Worm (Caenorhabditis elegans) whole organism, mixed stage, embryonic: ENCODE results near the gene K09C8.7.

Experiments
- bed-3 ChIP-seq: fragments of 200-800 bp; sonication (Bioruptor generic); optimal IDR thresholded peaks from 3 replicates; lab custom pipeline; 2018; ENCODE audit warnings: mild to moderate bottlenecking, missing genetic modification characterization, moderate library complexity, missing compliant biosample characterization
- blmp-1 ChIP-seq: fragments of 150-350 bp; optimal IDR thresholded peaks from 2 replicates; lab custom pipeline; 2014; ENCODE audit warnings: missing biosample characterization, missing genetic modification characterization
- ceh-39 ChIP-seq: fragments of 150-350 bp; optimal IDR thresholded peaks from 2 replicates; lab custom pipeline; 2014; ENCODE audit warnings: missing biosample characterization, missing genetic modification characterization
- ceh-43 ChIP-seq: fragments of 200-800 bp; sonication (Bioruptor generic); optimal IDR thresholded peaks from 2 replicates; lab custom pipeline; 2018; ENCODE audit warnings: mild to moderate bottlenecking, missing genetic modification characterization, moderate library complexity, missing compliant biosample characterization
- ceh-83 ChIP-seq: fragments of 200-800 bp; sonication (Bioruptor generic); optimal IDR thresholded peaks from 2 replicates; lab custom pipeline; 2018; ENCODE audit warnings: mild to moderate bottlenecking, missing genetic modification characterization, missing compliant biosample characterization
- ces-1 ChIP-seq: fragments of 150-350 bp; optimal IDR thresholded peaks from 2 replicates; lab custom pipeline; 2014; ENCODE audit warnings: missing biosample characterization, missing genetic modification reagents, missing genetic modification characterization
- drap-1 ChIP-seq: fragments of 200-800 bp; sonication (Bioruptor generic); optimal IDR thresholded peaks from 3 replicates; lab custom pipeline; 2018; ENCODE audit warnings: mild to moderate bottlenecking, missing genetic modification characterization, missing compliant biosample characterization
- elt-1 ChIP-seq: sonication (generic microtip); optimal IDR thresholded peaks from 2 replicates; lab custom pipeline; 2017; ENCODE audit warnings: missing genetic modification characterization, mild to moderate bottlenecking, missing compliant biosample characterization, antibody characterized with exemption, moderate library complexity, borderline replicate concordance; ENCODE audit not compliant: insufficient read depth
- elt-3 ChIP-seq: fragments of 150-350 bp; optimal IDR thresholded peaks from 2 replicates; lab custom pipeline; 2014; ENCODE audit warnings: missing biosample characterization, missing genetic modification characterization
- flh-1 ChIP-seq: fragments of 200-800 bp; sonication (Bioruptor generic); optimal IDR thresholded peaks from 2 replicates; lab custom pipeline; 2018; ENCODE audit warnings: mild to moderate bottlenecking, missing genetic modification characterization, moderate library complexity, missing compliant biosample characterization
- ham-2 ChIP-seq: fragments of 200-800 bp; sonication (Bioruptor generic); optimal IDR thresholded peaks from 2 replicates; lab custom pipeline; 2018; ENCODE audit warnings: mild to moderate bottlenecking, missing genetic modification characterization, missing compliant biosample characterization
- hlh-1 ChIP-seq: fragments of 150-350 bp; optimal IDR thresholded peaks from 2 replicates; lab custom pipeline; 2014; ENCODE audit warnings: missing biosample characterization, missing genetic modification reagents, missing genetic modification characterization
- lin-13 ChIP-seq: fragments of 150-350 bp; optimal IDR thresholded peaks from 2 replicates; lab custom pipeline; 2014; ENCODE audit warnings: missing biosample characterization, missing genetic modification characterization
- lin-32 ChIP-seq: fragments of 200-800 bp; sonication (Bioruptor generic); optimal IDR thresholded peaks from 2 replicates; lab custom pipeline; 2018; ENCODE audit warnings: mild to moderate bottlenecking, missing genetic modification characterization, missing compliant biosample characterization
- lsy-2 ChIP-seq: fragments of 150-350 bp; optimal IDR thresholded peaks from 2 replicates; lab custom pipeline; 2014; ENCODE audit warnings: missing biosample characterization, missing genetic modification characterization
- mep-1 ChIP-seq: fragments of 150-350 bp; optimal IDR thresholded peaks from 2 replicates; lab custom pipeline; 2017; ENCODE audit warnings: missing biosample characterization, missing genetic modification reagents, missing genetic modification characterization, inconsistent platforms
- mls-2 ChIP-seq: sonication (generic microtip); optimal IDR thresholded peaks from 2 replicates; lab custom pipeline; 2016; ENCODE audit warnings: mild to moderate bottlenecking, missing genetic modification characterization, moderate library complexity, missing compliant biosample characterization
- nhr-12 ChIP-seq: fragments of 150-350 bp; optimal IDR thresholded peaks from 2 replicates; lab custom pipeline; 2014; ENCODE audit warnings: missing biosample characterization, missing genetic modification characterization
- nhr-2 ChIP-seq: fragments of 150-350 bp; optimal IDR thresholded peaks from 2 replicates; lab custom pipeline; 2014; ENCODE audit warnings: missing biosample characterization, missing genetic modification characterization
- nhr-28 ChIP-seq: fragments of 150-350 bp; optimal IDR thresholded peaks from 2 replicates; lab custom pipeline; 2014; ENCODE audit warnings: missing biosample characterization, missing genetic modification characterization
- nhr-76 ChIP-seq: sonication (generic microtip); optimal IDR thresholded peaks from 2 replicates; lab custom pipeline; 2017; ENCODE audit warnings: missing biosample characterization, missing genetic modification characterization
- pha-4 ChIP-seq: fragments of 150-350 bp; optimal IDR thresholded peaks from 2 replicates; lab custom pipeline; 2018; ENCODE audit warnings: missing biosample characterization, missing genetic modification reagents, missing genetic modification characterization
- snpc-4 ChIP-seq: fragments of 150-350 bp; optimal IDR thresholded peaks from 2 replicates; lab custom pipeline; 2014; ENCODE audit warnings: missing biosample characterization, missing genetic modification characterization
- tbx-8 ChIP-seq: fragments of 200-800 bp; sonication (Bioruptor generic); optimal IDR thresholded peaks from 2 replicates; lab custom pipeline; 2018; ENCODE audit warnings: mild to moderate bottlenecking, missing genetic modification characterization, moderate library complexity, missing compliant biosample characterization
- unc-120 ChIP-seq: sonication (generic microtip); optimal IDR thresholded peaks from 2 replicates; lab custom pipeline; 2017; ENCODE audit warnings: missing genetic modification characterization, missing compliant biosample characterization; ENCODE audit not compliant: poor library complexity, severe bottlenecking
- unc-39 ChIP-seq: fragments of 150-350 bp; optimal IDR thresholded peaks from 2 replicates; lab custom pipeline; 2014; ENCODE audit warnings: missing biosample characterization, missing genetic modification characterization
- unc-62 ChIP-seq: fragments of 150-350 bp; optimal IDR thresholded peaks from 2 replicates; lab custom pipeline; 2014; ENCODE audit warnings: missing biosample characterization, missing genetic modification reagents, missing genetic modification characterization
- zip-8 ChIP-seq: fragments of 150-350 bp; optimal IDR thresholded peaks from 2 replicates; lab custom pipeline; 2014; ENCODE audit warnings: missing biosample characterization, missing genetic modification characterization
- ztf-11 ChIP-seq: fragments of 150-350 bp; optimal IDR thresholded peaks from 2 replicates; lab custom pipeline; 2014; ENCODE audit warnings: missing biosample characterization, missing genetic modification characterization

K09C8.7 gene

DNA sequence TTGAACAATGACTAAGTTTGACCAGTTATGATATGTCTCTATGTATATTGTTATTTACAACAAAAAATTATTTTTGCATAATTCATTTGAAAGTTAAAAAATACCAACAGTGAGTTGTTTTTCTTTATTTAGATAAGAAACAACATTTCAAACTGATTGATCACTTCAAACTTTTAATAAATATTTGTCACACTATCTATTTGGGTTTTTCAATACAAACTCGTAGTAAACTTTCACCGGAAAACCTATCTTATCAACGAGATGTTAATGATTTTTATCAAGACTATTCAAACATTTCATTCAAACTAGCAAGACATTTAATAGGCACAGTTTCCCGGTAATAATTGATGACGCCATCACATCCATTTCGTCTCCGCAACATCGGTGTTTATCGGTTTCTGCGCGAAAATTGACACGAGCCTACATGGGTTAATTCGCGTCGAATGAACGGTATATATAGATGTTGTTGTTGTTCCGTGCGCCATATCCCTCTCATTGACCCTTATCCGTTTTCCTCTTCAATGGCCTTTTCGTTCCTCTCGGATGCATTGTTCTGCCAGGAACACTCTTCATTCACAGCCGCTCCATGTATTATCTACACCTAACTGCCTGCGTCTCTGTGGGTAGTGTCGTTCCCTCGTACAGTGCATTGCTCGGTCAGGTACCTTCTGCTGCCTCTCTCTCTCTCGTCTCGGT lies 39.1 kb upstream of the K09C8.7 start (continued):
- no peak for TF ChIP-seq ceh-83 (GFP tag; lab: Kevin White, UChicago)
- peak; percentile 84 for TF ChIP-seq ham-2
- TF ChIP-seq lsy-2 (tag; lab: Kevin White, UChicago), result no peak
- TF ChIP-seq drap-1 (GFP tag; lab: Kevin White, UChicago), result no peak

DNA sequence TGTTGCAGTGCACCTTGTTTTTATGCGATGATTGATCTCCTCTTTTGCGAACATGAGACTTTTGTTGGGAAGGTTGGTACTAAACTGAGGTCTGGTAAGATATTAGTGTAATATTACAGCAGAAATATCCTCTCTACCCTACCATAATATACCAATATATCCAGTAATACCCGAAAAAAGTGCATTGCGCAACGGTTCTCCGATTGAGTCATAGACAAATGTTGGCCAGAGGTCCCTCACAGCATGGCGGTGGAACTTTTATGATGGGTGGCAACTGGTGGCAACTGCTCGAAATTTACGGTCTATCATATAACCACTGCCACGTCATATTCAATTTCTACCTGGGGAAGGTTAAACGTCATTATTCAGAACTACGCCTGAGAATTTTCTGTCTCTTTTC lies 38.1 kb upstream of the K09C8.7 start:
- no peak for TF ChIP-seq lin-13 (tag; lab: Kevin White, UChicago)
- peak; percentile 16 for TF ChIP-seq ceh-83 (GFP tag; lab: Kevin White, UChicago)
- TF ChIP-seq nhr-2, result peak; percentile 81
- peak; percentile 78 for TF ChIP-seq zip-8 (tag; lab: Kevin White, UChicago)
- no peak for TF ChIP-seq elt-1 (tag; lab: Kevin White, UChicago)
- no peak for TF ChIP-seq blmp-1 (tag; lab: Kevin White, UChicago)
- peak; percentile 76 for TF ChIP-seq hlh-1 (tag; lab: Kevin White, UChicago)

DNA sequence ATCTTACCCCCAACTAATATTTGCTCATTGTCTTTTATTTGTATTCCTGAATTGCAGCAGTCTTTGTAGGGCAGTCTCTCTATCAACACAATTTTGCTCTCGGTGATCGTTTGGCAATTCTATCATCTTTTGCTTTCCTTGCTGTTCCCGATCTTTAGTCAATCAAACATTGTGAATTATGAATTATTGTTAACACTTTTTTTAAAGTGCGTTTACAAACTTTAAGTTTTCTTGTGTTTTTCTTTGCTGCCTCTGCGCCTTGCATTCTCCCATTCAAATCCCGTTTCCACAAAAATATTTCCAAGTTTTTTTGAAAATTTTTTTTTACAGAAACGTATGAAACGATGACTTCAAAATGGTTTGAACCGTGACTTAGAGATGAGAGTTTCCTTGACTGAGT lies 30.9 kb upstream of the K09C8.7 start, which contains the start of gene ver-4:
ver-4 (plus strand) TSS at position 301 of the 400 bp plus-strand sequence.
- TF ChIP-seq mep-1 (no peak), bed-3 (GFP tag; lab: Kevin White, UChicago) (no peak), blmp-1 (tag; lab: Kevin White, UChicago) (no peak), tbx-8 (GFP tag; lab: Kevin White, UChicago) (no peak), ztf-11 (tag; lab: Kevin White, UChicago) (no peak)

DNA sequence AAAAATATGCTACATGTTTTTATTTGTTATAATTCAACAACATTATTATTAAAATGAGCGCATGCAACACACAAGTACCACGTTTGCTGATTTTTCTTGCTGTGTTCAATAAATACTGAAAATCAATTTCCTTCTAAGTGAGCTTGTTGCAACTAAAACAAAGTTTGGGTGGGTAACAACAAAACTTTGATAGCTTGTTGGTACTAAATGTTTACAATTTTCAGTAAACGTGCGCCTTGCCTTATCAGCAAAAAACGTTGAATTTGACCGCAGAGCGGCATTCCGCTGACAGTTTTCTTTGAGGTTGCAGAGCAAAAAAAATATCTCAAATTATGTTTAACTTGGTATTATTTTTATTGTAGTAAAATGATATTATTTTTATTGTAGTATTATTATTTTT lies 30.2 kb upstream of the K09C8.7 start:
- TF ChIP-seq nhr-76 (tag; lab: Kevin White, UChicago) (no peak), ceh-43 (GFP tag; lab: Kevin White, UChicago) (no peak), ztf-11 (tag; lab: Kevin White, UChicago) (no peak), mls-2 (tag; lab: Kevin White, UChicago) (no peak), elt-1 (tag; lab: Kevin White, UChicago) (no peak), unc-120 (tag; lab: Kevin White, UChicago) (no peak), nhr-12 (no peak), unc-62 (GFP tag; lab: Kevin White, UChicago) (no peak), nhr-2 (no peak)
- TF ChIP-seq, all 35 proteins: peak for 0

DNA sequence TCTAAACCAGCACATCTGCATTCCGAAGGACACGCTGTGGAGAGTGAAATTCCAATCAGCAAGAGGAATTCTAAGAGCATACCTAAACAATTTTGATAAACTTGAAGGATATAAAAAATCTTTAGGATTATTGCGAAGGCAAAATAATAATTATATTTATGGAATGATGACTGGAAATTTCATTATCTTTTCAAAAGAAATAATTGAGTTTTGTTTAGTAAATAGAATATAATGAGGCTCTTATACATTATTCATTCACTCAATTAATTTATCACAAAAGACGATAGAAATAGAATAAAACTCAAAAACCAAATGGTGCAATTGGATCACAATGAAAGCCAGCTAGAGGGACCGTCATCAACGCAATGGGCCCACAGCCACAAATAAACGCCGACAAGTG lies 28.0 kb upstream of the K09C8.7 start, which contains the start of gene pxn-2:
pxn-2 (minus strand) TSS at position 101 of the 400 bp plus-strand sequence.
- TF ChIP-seq elt-3 (no peak), ces-1 (peak; percentile 38)

DNA sequence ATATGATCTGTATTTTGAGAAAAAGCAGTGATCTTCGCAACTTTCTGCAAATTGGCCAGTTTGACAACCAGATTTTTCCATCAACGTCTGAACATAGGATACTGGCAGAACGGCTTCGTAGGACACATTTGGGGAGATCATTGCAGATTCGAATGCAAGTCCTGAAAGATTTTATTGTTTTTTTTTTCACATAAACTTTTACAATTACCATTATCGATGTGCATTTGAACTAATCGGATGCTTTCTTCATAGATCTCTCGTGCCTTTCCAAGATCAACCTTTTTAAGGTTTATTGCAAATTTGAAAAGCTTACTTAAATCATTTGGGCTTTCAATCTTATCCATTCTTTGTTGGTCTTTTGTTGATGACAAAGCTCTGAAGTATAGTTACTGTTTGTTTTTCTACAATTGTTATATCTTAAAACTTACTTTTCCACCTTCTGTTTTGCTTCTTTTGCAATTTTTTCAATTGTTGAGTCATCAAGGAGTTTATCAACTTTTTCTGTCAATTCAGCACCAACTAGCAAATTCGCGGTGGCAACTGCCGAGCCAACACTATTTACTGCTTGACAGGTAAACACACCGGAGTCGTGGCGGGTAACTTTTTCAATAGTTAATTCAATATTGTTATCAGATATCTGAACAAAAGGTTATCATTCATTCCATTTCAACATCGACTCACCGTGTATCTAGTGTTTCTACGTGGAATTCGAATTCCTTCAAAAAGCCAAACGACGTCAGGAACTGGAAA lies 25.4 kb upstream of the K09C8.7 start:
- TF ChIP-seq ceh-39 (tag; lab: Kevin White, UChicago) (no peak), unc-120 (tag; lab: Kevin White, UChicago) (no peak), snpc-4 (tag; lab: Kevin White, UChicago) (no peak), nhr-2 (no peak), flh-1 (GFP tag; lab: Kevin White, UChicago) (no peak), ham-2 (no peak), nhr-28 (no peak), lin-32 (GFP tag; lab: Kevin White, UChicago) (no peak), mls-2 (tag; lab: Kevin White, UChicago) (no peak), ceh-43 (GFP tag; lab: Kevin White, UChicago) (no peak), pha-4 (tag; lab: Kevin White, UChicago) (no peak), bed-3 (GFP tag; lab: Kevin White, UChicago) (no peak), nhr-12 (no peak), hlh-1 (tag; lab: Kevin White, UChicago) (no peak), tbx-8 (GFP tag; lab: Kevin White, UChicago) (no peak), unc-39 (no peak), ztf-11 (tag; lab: Kevin White, UChicago) (no peak)
